Fruit fly (Drosophila melanogaster) whole organism, embryonic: ENCODE results near the gene CG14715.
A peak's percentile ranks its signal among the peaks of the same experiment; 100 is the strongest.

Experiments used
- Awh ChIP-seq: fragments of 200-800 bp; sonication (Bioruptor generic); IDR thresholded peaks from 2 replicates; pipeline ENCODE4, ENCODE4 v1.3.6; 2022; ENCODE audit warnings: missing biosample characterization, missing genetic modification characterization
- CG10267 ChIP-seq: fragments of 200-800 bp; sonication (Bioruptor generic); optimal IDR thresholded peaks from 2 replicates; lab custom pipeline; 2018; ENCODE audit warnings: missing biosample characterization, mild to moderate bottlenecking, missing genetic modification characterization, moderate library complexity
- CG10543 ChIP-seq: fragments of 200-800 bp; sonication (Bioruptor generic); optimal IDR thresholded peaks from 3 replicates; lab custom pipeline; 2017; ENCODE audit warnings: missing biosample characterization, mild to moderate bottlenecking, missing genetic modification characterization, moderate library complexity
- CG10959 ChIP-seq: fragments of 200-800 bp; sonication (Bioruptor generic); IDR thresholded peaks from 2 replicates; pipeline ENCODE4 v1.3.6; 2022; ENCODE audit warnings: missing biosample characterization, missing genetic modification characterization
- CG11560 ChIP-seq: fragments of 200-800 bp; sonication (Bioruptor generic); IDR thresholded peaks from 3 replicates; pipeline ENCODE4 v1.3.6; 2022; ENCODE audit warnings: missing biosample characterization, missing genetic modification characterization
- CG12769 ChIP-seq: fragments of 200-800 bp; sonication (Bioruptor generic); optimal IDR thresholded peaks from 2 replicates; lab custom pipeline; 2019; ENCODE audit warnings: missing biosample characterization, mild to moderate bottlenecking, missing genetic modification characterization, moderate library complexity
- CG12942 ChIP-seq: fragments of 200-800 bp; sonication (Bioruptor generic); optimal IDR thresholded peaks from 3 replicates; lab custom pipeline; 2016; ENCODE audit warnings: missing biosample characterization, missing genetic modification characterization
- CG13894 ChIP-seq: fragments of 200-800 bp; sonication (Bioruptor generic); optimal IDR thresholded peaks from 3 replicates; lab custom pipeline; 2018; ENCODE audit warnings: missing biosample characterization, mild to moderate bottlenecking, missing genetic modification characterization, moderate library complexity
- CG16815 ChIP-seq: fragments of 200-800 bp; sonication (Bioruptor generic); optimal IDR thresholded peaks from 3 replicates; lab custom pipeline; 2017; ENCODE audit warnings: missing biosample characterization, mild to moderate bottlenecking, missing genetic modification characterization
- CG2129 ChIP-seq: fragments of 200-800 bp; sonication (Bioruptor generic); IDR thresholded peaks from 2 replicates; pipeline ENCODE4 v1.3.6; 2022; ENCODE audit warnings: missing biosample characterization, missing genetic modification characterization; ENCODE audit not compliant: partially characterized antibody
- CG2199 ChIP-seq: fragments of 200-800 bp; sonication (Bioruptor generic); IDR thresholded peaks from 3 replicates; pipeline ENCODE4 v1.3.6; 2022; ENCODE audit warnings: missing biosample characterization, missing genetic modification characterization
- CG2875 ChIP-seq: fragments of 200-800 bp; sonication (Bioruptor generic); optimal IDR thresholded peaks from 2 replicates; lab custom pipeline; 2017; ENCODE audit warnings: missing biosample characterization, mild to moderate bottlenecking, missing genetic modification characterization, missing genetic modification reagents
- CG30431 ChIP-seq: fragments of 200-800 bp; sonication (Bioruptor generic); optimal IDR thresholded peaks from 2 replicates; lab custom pipeline; 2017; ENCODE audit warnings: missing biosample characterization, missing genetic modification characterization
- CG34422 ChIP-seq: fragments of 200-800 bp; sonication (Bioruptor generic); IDR thresholded peaks from 3 replicates; pipeline ENCODE4 v1.3.6; 2022; ENCODE audit warnings: missing biosample characterization, missing genetic modification characterization
- CG4282 ChIP-seq: fragments of 200-800 bp; sonication (Bioruptor generic); optimal IDR thresholded peaks from 2 replicates; lab custom pipeline; 2016; ENCODE audit warnings: missing biosample characterization, missing genetic modification characterization
- CG5245 ChIP-seq: fragments of 200-800 bp; sonication (Bioruptor generic); optimal IDR thresholded peaks from 3 replicates; lab custom pipeline; 2016; ENCODE audit warnings: missing biosample characterization, missing genetic modification characterization
- CG6683 ChIP-seq: fragments of 200-800 bp; sonication (Bioruptor generic); optimal IDR thresholded peaks from 2 replicates; lab custom pipeline; 2017; ENCODE audit warnings: missing biosample characterization, mild to moderate bottlenecking, missing genetic modification characterization, missing genetic modification reagents
- CG7786 ChIP-seq: fragments of 200-800 bp; sonication (Bioruptor generic); optimal IDR thresholded peaks from 2 replicates; lab custom pipeline; 2016; ENCODE audit warnings: missing biosample characterization, missing genetic modification characterization
- CG7963 ChIP-seq: fragments of 200-800 bp; sonication (Bioruptor generic); IDR thresholded peaks from 3 replicates; pipeline ENCODE4 v1.3.6; 2022; ENCODE audit warnings: missing biosample characterization, missing genetic modification characterization; ENCODE audit not compliant: partially characterized antibody
- CG9609 ChIP-seq: fragments of 200-800 bp; sonication (Bioruptor generic); optimal IDR thresholded peaks from 3 replicates; lab custom pipeline; 2016; ENCODE audit warnings: missing biosample characterization, missing genetic modification characterization
- CG9797 ChIP-seq: fragments of 200-800 bp; sonication (Bioruptor generic); optimal IDR thresholded peaks from 3 replicates; lab custom pipeline; 2018; ENCODE audit warnings: missing biosample characterization, mild to moderate bottlenecking, missing genetic modification characterization
- CTCF ChIP-seq: fragments of 200-800 bp; sonication (Bioruptor generic); optimal IDR thresholded peaks from 2 replicates; lab custom pipeline; 2017; ENCODE audit warnings: missing biosample characterization, mild to moderate bottlenecking, missing genetic modification characterization, moderate library complexity
- Chrac-16 ChIP-seq: fragments of 200-800 bp; sonication (Bioruptor generic); optimal IDR thresholded peaks from 3 replicates; lab custom pipeline; 2016; ENCODE audit warnings: missing biosample characterization, missing genetic modification characterization
- Dp ChIP-seq: fragments of 200-800 bp; sonication (Bioruptor generic); optimal IDR thresholded peaks from 2 replicates; lab custom pipeline; 2018; ENCODE audit warnings: missing biosample characterization, mild to moderate bottlenecking, missing genetic modification characterization, moderate library complexity
- Dref ChIP-seq: fragments of 200-800 bp; sonication (Bioruptor generic); IDR thresholded peaks from 2 replicates; pipeline ENCODE4 v1.3.6; 2022; ENCODE audit warnings: missing biosample characterization, missing genetic modification characterization
- Hey ChIP-seq: fragments of 200-800 bp; sonication (Bioruptor generic); optimal IDR thresholded peaks from 3 replicates; lab custom pipeline; 2018; ENCODE audit warnings: missing biosample characterization, mild to moderate bottlenecking, missing genetic modification characterization
- MBD-R2 ChIP-seq: fragments of 200-800 bp; sonication (Bioruptor generic); IDR thresholded peaks from 2 replicates; pipeline ENCODE4 v1.3.6; 2022; ENCODE audit warnings: missing biosample characterization, missing genetic modification characterization
- Myb ChIP-seq: fragments of 200-800 bp; sonication (Bioruptor generic); optimal IDR thresholded peaks from 2 replicates; lab custom pipeline; 2016; ENCODE audit warnings: missing biosample characterization, missing genetic modification characterization
- NK7.1 ChIP-seq: fragments of 200-800 bp; sonication (Bioruptor generic); optimal IDR thresholded peaks from 3 replicates; lab custom pipeline; 2016; ENCODE audit warnings: missing biosample characterization, missing genetic modification characterization
- Oaz ChIP-seq: fragments of 200-800 bp; sonication (Bioruptor generic); IDR thresholded peaks from 2 replicates; pipeline ENCODE4 v1.3.6; 2022; ENCODE audit warnings: missing biosample characterization, missing genetic modification characterization
- Six4 ChIP-seq: fragments of 200-800 bp; sonication (Bioruptor generic); optimal IDR thresholded peaks from 2 replicates; lab custom pipeline; 2016; ENCODE audit warnings: missing biosample characterization, missing genetic modification characterization
- Vsx1 ChIP-seq: fragments of 200-800 bp; sonication (Bioruptor generic); optimal IDR thresholded peaks from 2 replicates; lab custom pipeline; 2017; ENCODE audit warnings: missing biosample characterization, mild to moderate bottlenecking, missing genetic modification characterization, missing genetic modification reagents
- Xbp1 ChIP-seq: fragments of 200-800 bp; sonication (Bioruptor generic); optimal IDR thresholded peaks from 3 replicates; lab custom pipeline; 2016; ENCODE audit warnings: missing biosample characterization, mild to moderate bottlenecking, missing genetic modification characterization
- ap ChIP-seq: fragments of 200-800 bp; sonication (Bioruptor generic); IDR thresholded peaks from 2 replicates; pipeline ENCODE4 v1.3.6; 2022; ENCODE audit warnings: missing biosample characterization, missing genetic modification characterization
- bbx ChIP-seq: fragments of 200-800 bp; sonication (Bioruptor generic); IDR thresholded peaks from 2 replicates; pipeline ENCODE4 v1.3.6; 2022; ENCODE audit warnings: missing biosample characterization, missing genetic modification characterization; ENCODE audit not compliant: partially characterized antibody
- chinmo ChIP-seq: fragments of 200-800 bp; sonication (Bioruptor generic); IDR thresholded peaks from 4 replicates; pipeline ENCODE4 v1.3.6; 2022; ENCODE audit warnings: missing biosample characterization, missing genetic modification characterization; ENCODE audit not compliant: partially characterized antibody
- chm ChIP-seq: fragments of 200-800 bp; sonication (Bioruptor generic); IDR thresholded peaks from 2 replicates; pipeline ENCODE4 v1.3.6; 2022; ENCODE audit warnings: missing biosample characterization, missing genetic modification characterization
- dmrt99B ChIP-seq: fragments of 200-800 bp; sonication (Bioruptor generic); optimal IDR thresholded peaks from 2 replicates; lab custom pipeline; 2018; ENCODE audit warnings: missing biosample characterization, mild to moderate bottlenecking, missing genetic modification characterization, moderate library complexity
- ftz-f1 ChIP-seq: fragments of 200-800 bp; sonication (Bioruptor generic); optimal IDR thresholded peaks from 2 replicates; lab custom pipeline; 2016; ENCODE audit warnings: missing biosample characterization, missing genetic modification characterization
- gcm2 ChIP-seq: fragments of 200-800 bp; sonication (Bioruptor generic); optimal IDR thresholded peaks from 2 replicates; lab custom pipeline; 2016; ENCODE audit warnings: missing biosample characterization, missing genetic modification characterization
- maf-S ChIP-seq: fragments of 200-800 bp; sonication (Bioruptor generic); optimal IDR thresholded peaks from 2 replicates; lab custom pipeline; 2016; ENCODE audit warnings: missing biosample characterization, missing genetic modification characterization
- mam ChIP-seq: fragments of 200-800 bp; sonication (Bioruptor generic); optimal IDR thresholded peaks from 3 replicates; lab custom pipeline; 2016; ENCODE audit warnings: missing biosample characterization, missing genetic modification characterization
- mld ChIP-seq: fragments of 200-800 bp; sonication (Bioruptor generic); IDR thresholded peaks from 3 replicates; pipeline ENCODE4 v1.3.6; 2022; ENCODE audit warnings: missing biosample characterization, missing genetic modification characterization; ENCODE audit not compliant: partially characterized antibody
- pzg ChIP-seq: fragments of 200-800 bp; sonication (Bioruptor generic); optimal IDR thresholded peaks from 3 replicates; lab custom pipeline; 2018; ENCODE audit warnings: missing biosample characterization, mild to moderate bottlenecking, missing genetic modification characterization, moderate library complexity
- ranshi ChIP-seq: fragments of 200-800 bp; sonication (Bioruptor generic); IDR thresholded peaks from 2 replicates; pipeline ENCODE4 v1.3.6; 2022; ENCODE audit warnings: missing biosample characterization, missing genetic modification characterization
- rib ChIP-seq: fragments of 200-800 bp; sonication (Bioruptor generic); IDR thresholded peaks from 2 replicates; pipeline ENCODE4 v1.3.6; 2022; ENCODE audit warnings: missing biosample characterization, missing genetic modification characterization
- schlank ChIP-seq: fragments of 200-800 bp; sonication (Bioruptor generic); optimal IDR thresholded peaks from 2 replicates; lab custom pipeline; 2018; ENCODE audit warnings: missing biosample characterization, mild to moderate bottlenecking, missing genetic modification characterization
- shn ChIP-seq: fragments of 200-800 bp; sonication (Bioruptor generic); optimal IDR thresholded peaks from 3 replicates; lab custom pipeline; 2016; ENCODE audit warnings: missing biosample characterization, missing genetic modification characterization
- tna ChIP-seq: fragments of 200-800 bp; sonication (Bioruptor generic); IDR thresholded peaks from 2 replicates; pipeline ENCODE4 v1.3.6; 2022; ENCODE audit warnings: missing biosample characterization, missing genetic modification characterization; ENCODE audit not compliant: partially characterized antibody
- usp ChIP-seq: fragments of >200 bp; optimal IDR thresholded peaks from 2 replicates; lab custom pipeline; 2017; ENCODE audit warnings: missing biosample characterization, missing genetic modification characterization
- vnd ChIP-seq: fragments of 200-800 bp; sonication (Bioruptor generic); IDR thresholded peaks from 3 replicates; pipeline ENCODE4 v1.3.6; 2022; ENCODE audit warnings: missing biosample characterization, missing genetic modification characterization; ENCODE audit not compliant: partially characterized antibody
- zfh2 ChIP-seq: fragments of 200-800 bp; sonication (Bioruptor generic); optimal IDR thresholded peaks from 2 replicates; lab custom pipeline; 2016; ENCODE audit warnings: missing biosample characterization, missing genetic modification characterization

Gene CG14715

DNA sequence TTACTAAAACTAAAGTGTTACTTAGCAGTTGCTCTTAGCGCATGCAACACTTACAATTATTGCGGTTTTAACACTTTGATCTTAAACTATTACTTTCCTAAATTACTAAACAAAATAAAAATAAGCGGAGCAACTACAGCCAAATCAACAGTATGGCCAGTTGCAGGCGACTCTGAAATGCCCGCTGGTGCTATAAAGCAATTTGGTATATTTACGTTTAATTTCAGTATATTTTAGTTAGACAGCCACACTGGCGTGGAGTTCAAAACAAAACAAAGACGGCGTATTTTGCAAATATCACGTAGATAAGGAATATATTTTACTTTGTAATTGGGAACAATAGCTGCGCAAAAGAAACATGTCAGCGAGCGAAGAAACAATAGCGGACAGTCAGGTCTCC, 5.5 kb downstream of the CG14715 start, which contains the start of the genes Taf12 and Ho:
TSS of gene Taf12 (minus strand) at position 178 of the 400 bp plus-strand sequence.
TSS of gene Ho (plus strand) at position 231 of the 400 bp plus-strand sequence.
- TF ChIP-seq CTCF (GFP tag; lab: Kevin White, UChicago), result peak; percentile 58
- TF ChIP-seq Myb (GFP tag; lab: Kevin White, UChicago), result peak; percentile 55
- peak; percentile 88 for TF ChIP-seq pzg
- no peak for TF ChIP-seq CG10543 (GFP tag; lab: Kevin White, UChicago)
- TF ChIP-seq CG9609 (GFP tag; lab: Kevin White, UChicago), result no peak
- TF ChIP-seq CG6683 (GFP tag; lab: Kevin White, UChicago), result no peak
- TF ChIP-seq vnd (GFP tag; lab: Robert Waterston, UW), result no peak
- TF ChIP-seq Dp (GFP tag; lab: Kevin White, UChicago), result peak; percentile 71
- no peak for TF ChIP-seq dmrt99B
- TF ChIP-seq CG12942, result no peak
- no peak for TF ChIP-seq tna (GFP tag; lab: Robert Waterston, UW)
- no peak for TF ChIP-seq CG2129 (GFP tag; lab: Robert Waterston, UW)
- no peak for TF ChIP-seq CG11560 (tag; lab: Robert Waterston, UW)
- no peak for TF ChIP-seq chinmo (GFP tag; lab: Robert Waterston, UW)
- TF ChIP-seq bbx (GFP tag; lab: Robert Waterston, UW), result 0 out of 2 replicates have a peak, but pooled peaks have one; percentile 40
- TF ChIP-seq Awh (GFP tag; lab: Robert Waterston, UW), result no peak
- no peak for TF ChIP-seq CG10959 (GFP tag; lab: Robert Waterston, UW)
- TF ChIP-seq ap (GFP tag; lab: Robert Waterston, UW), result no peak
- TF ChIP-seq ftz-f1 (GFP tag; lab: Kevin White, UChicago), result no peak
- TF ChIP-seq CG5245 (GFP tag; lab: Kevin White, UChicago), result no peak
- no peak for TF ChIP-seq CG2199 (GFP tag; lab: Robert Waterston, UW)
- TF ChIP-seq Six4 (GFP tag; lab: Kevin White, UChicago), result no peak
- TF ChIP-seq MBD-R2, result peak; percentile 91
- TF ChIP-seq CG34422, result 0 out of 3 replicates have a peak, but pooled peaks have one; percentile 15
- no peak for TF ChIP-seq zfh2 (GFP tag; lab: Kevin White, UChicago)
- TF ChIP-seq gcm2, result no peak
- no peak for TF ChIP-seq CG4282 (GFP tag; lab: Kevin White, UChicago)
- no peak for TF ChIP-seq Hey
- no peak for TF ChIP-seq Chrac-16 (GFP tag; lab: Kevin White, UChicago)
- TF ChIP-seq CG7786 (GFP tag; lab: Kevin White, UChicago), result no peak
- no peak for TF ChIP-seq chm (GFP tag; lab: Robert Waterston, UW)
- TF ChIP-seq ranshi (GFP tag; lab: Robert Waterston, UW), result no peak
- no peak for TF ChIP-seq CG2875 (GFP tag; lab: Kevin White, UChicago)
- TF ChIP-seq CG7963, result no peak
- no peak for TF ChIP-seq Dref (GFP tag; lab: Robert Waterston, UW)
- no peak for TF ChIP-seq Xbp1 (GFP tag; lab: Kevin White, UChicago)
- TF ChIP-seq shn (GFP tag; lab: Kevin White, UChicago), result no peak
- no peak for TF ChIP-seq CG13894 (tag; lab: Kevin White, UChicago)
- TF ChIP-seq NK7.1 (GFP tag; lab: Kevin White, UChicago), result no peak
- TF ChIP-seq rib (GFP tag; lab: Robert Waterston, UW), result no peak
- no peak for TF ChIP-seq Vsx1 (GFP tag; lab: Kevin White, UChicago)
- TF ChIP-seq usp (GFP tag; lab: Kevin White, UChicago), result no peak
- peak; percentile 93 for TF ChIP-seq CG9797 (GFP tag; lab: Kevin White, UChicago)
- TF ChIP-seq CG30431 (GFP tag; lab: Kevin White, UChicago), result no peak
- no peak for TF ChIP-seq maf-S (GFP tag; lab: Kevin White, UChicago)
- no peak for TF ChIP-seq CG12769
- TF ChIP-seq CG16815 (GFP tag; lab: Kevin White, UChicago), result no peak
- no peak for TF ChIP-seq mld (GFP tag; lab: Robert Waterston, UW)
- TF ChIP-seq mam, result no peak
- TF ChIP-seq Oaz (GFP tag; lab: Robert Waterston, UW), result no peak
- no peak for TF ChIP-seq schlank (tag; lab: Kevin White, UChicago)
- peak; percentile 29 for TF ChIP-seq CG10267
